Worm (Caenorhabditis elegans) whole organism, young adult: ENCODE measurements around the gene ifas-1.

Experiments
- B0019.2 ChIP-seq: fragments of 200-800 bp; sonication (Bioruptor generic); conservative IDR thresholded peaks from 2 replicates; pipeline ENCODE4 v1.3.6; 2022; ENCODE audit warnings: missing genetic modification reagents, missing genetic modification characterization, missing compliant biosample characterization
- B0035.1 ChIP-seq: sonication (generic microtip); optimal IDR thresholded peaks from 2 replicates; lab custom pipeline; 2016; ENCODE audit warnings: missing genetic modification characterization, mild to moderate bottlenecking, missing compliant biosample characterization, missing genotype, missing genetic modification reagents
- B0336.3 ChIP-seq: fragments of 200-800 bp; sonication (Bioruptor generic); IDR thresholded peaks from 2 replicates; pipeline ENCODE4 v1.3.6; 2022; ENCODE audit warnings: missing genetic modification characterization, missing compliant biosample characterization
- F33H1.4 ChIP-seq: fragments of 200-800 bp; sonication (Bioruptor generic); IDR thresholded peaks from 2 replicates; pipeline ENCODE4 v1.3.6; 2022; ENCODE audit warnings: missing genetic modification reagents, missing genetic modification characterization, missing compliant biosample characterization
- F37B4.10 ChIP-seq: fragments of 200-800 bp; sonication (Bioruptor generic); IDR thresholded peaks from 2 replicates; pipeline ENCODE4 v1.3.6; 2022; ENCODE audit warnings: missing genetic modification characterization, missing compliant biosample characterization
- F39B2.1 ChIP-seq: fragments of 200-800 bp; sonication (Bioruptor generic); IDR thresholded peaks from 2 replicates; pipeline ENCODE4 v1.3.6; 2022; ENCODE audit warnings: missing genetic modification reagents, missing genetic modification characterization, missing compliant biosample characterization
- K11D2.4 ChIP-seq: fragments of 200-800 bp; sonication (Bioruptor generic); IDR thresholded peaks from 2 replicates; pipeline ENCODE4 v1.3.6; 2022; ENCODE audit warnings: missing genetic modification reagents, missing genetic modification characterization, missing compliant biosample characterization
- T07F8.4 ChIP-seq: sonication (generic microtip); optimal IDR thresholded peaks from 2 replicates; lab custom pipeline; 2016; ENCODE audit warnings: mild to moderate bottlenecking, missing genetic modification characterization, moderate library complexity, missing compliant biosample characterization
- Y53F4B.3 ChIP-seq: fragments of 200-800 bp; sonication (Bioruptor generic); IDR thresholded peaks from 2 replicates; pipeline ENCODE4 v1.3.6; 2022; ENCODE audit warnings: missing genetic modification reagents, missing genetic modification characterization, missing compliant biosample characterization
- Y79H2A.3 ChIP-seq: fragments of 200-800 bp; sonication (Bioruptor generic); conservative IDR thresholded peaks from 2 replicates; pipeline ENCODE4 v1.3.6; 2022; ENCODE audit warnings: missing genetic modification reagents, missing genetic modification characterization, missing compliant biosample characterization
- ama-1 ChIP-seq, 3 experiments: fragments of 150-350 bp in 1 of 3; sonication (generic microtip) in 2 of 3; optimal IDR thresholded peaks; 2 replicates each; lab custom pipeline; 2014 to 2018; ENCODE audit warnings: missing biosample characterization in 2 of 3, missing genetic modification characterization in 2 of 3, missing genetic modification reagents in 2 of 3
- aptf-3 ChIP-seq: fragments of 200-800 bp; sonication (Bioruptor generic); IDR thresholded peaks from 2 replicates; pipeline ENCODE4 v1.3.6; 2022; ENCODE audit warnings: missing genetic modification characterization, missing compliant biosample characterization
- attf-3 ChIP-seq: fragments of 200-800 bp; sonication (Bioruptor generic); conservative IDR thresholded peaks from 2 replicates; pipeline ENCODE4 v1.3.6; 2022; ENCODE audit warnings: missing genetic modification reagents, missing genetic modification characterization, missing compliant biosample characterization
- ccch-3 ChIP-seq: fragments of 200-800 bp; sonication (Bioruptor generic); optimal IDR thresholded peaks from 2 replicates; lab custom pipeline; 2018; ENCODE audit warnings: mild to moderate bottlenecking, missing genetic modification characterization, missing compliant biosample characterization
- ceh-40 ChIP-seq: fragments of 200-800 bp; sonication (Bioruptor generic); IDR thresholded peaks from 2 replicates; pipeline ENCODE4 v1.3.6; 2022; ENCODE audit warnings: missing genetic modification characterization, missing compliant biosample characterization
- ceh-58 ChIP-seq: fragments of 200-800 bp; sonication (Bioruptor generic); IDR thresholded peaks from 2 replicates; pipeline ENCODE4 v1.3.6; 2022; ENCODE audit warnings: missing genetic modification characterization, missing compliant biosample characterization
- chd-7 ChIP-seq: sonication (generic microtip); optimal IDR thresholded peaks from 2 replicates; lab custom pipeline; 2016; ENCODE audit warnings: mild to moderate bottlenecking, missing genetic modification characterization, moderate library complexity, missing compliant biosample characterization
- dox-1 ChIP-seq: fragments of 200-800 bp; sonication (Bioruptor generic); IDR thresholded peaks from 2 replicates; pipeline ENCODE4 v1.3.6; 2022; ENCODE audit warnings: missing genetic modification reagents, missing genetic modification characterization, missing compliant biosample characterization
- egl-18 ChIP-seq: fragments of 200-800 bp; sonication (Bioruptor generic); IDR thresholded peaks from 2 replicates; pipeline ENCODE4 v1.3.6; 2022; ENCODE audit warnings: missing genetic modification reagents, missing genetic modification characterization, missing compliant biosample characterization
- ekl-4 ChIP-seq: fragments of 200-800 bp; sonication (Bioruptor generic); IDR thresholded peaks from 2 replicates; pipeline ENCODE4 v1.3.6; 2022; ENCODE audit warnings: missing genetic modification reagents, missing genetic modification characterization, missing compliant biosample characterization
- ets-4 ChIP-seq: fragments of 200-800 bp; sonication (Bioruptor generic); optimal IDR thresholded peaks from 2 replicates; lab custom pipeline; 2018; ENCODE audit warnings: mild to moderate bottlenecking, missing genetic modification characterization, missing compliant biosample characterization
- hlh-12 ChIP-seq: sonication (generic microtip); optimal IDR thresholded peaks from 2 replicates; lab custom pipeline; 2016; ENCODE audit warnings: missing genetic modification characterization, missing compliant biosample characterization
- hlh-26 ChIP-seq: fragments of 200-800 bp; sonication (Bioruptor generic); conservative IDR thresholded peaks from 2 replicates; pipeline ENCODE4 v1.3.6; 2022; ENCODE audit warnings: missing genetic modification reagents, missing genetic modification characterization, missing compliant biosample characterization
- hrde-1 ChIP-seq: sonication (generic microtip); optimal IDR thresholded peaks from 2 replicates; lab custom pipeline; 2016; ENCODE audit warnings: missing genetic modification characterization, mild to moderate bottlenecking, missing compliant biosample characterization, moderate library complexity, missing genotype, missing genetic modification reagents, borderline replicate concordance
- hsf-1 ChIP-seq: fragments of 200-800 bp; sonication (Bioruptor generic); IDR thresholded peaks from 2 replicates; pipeline ENCODE4 v1.3.6; 2022; ENCODE audit warnings: missing genetic modification reagents, missing genetic modification characterization, missing compliant biosample characterization
- let-607 ChIP-seq, 2 experiments: fragments of 200-800 bp in 1 of 2; sonication (Bioruptor generic) in 1 of 2; sonication (generic microtip) in 1 of 2; optimal IDR thresholded peaks; 2 replicates each; lab custom pipeline; 2016 to 2018; ENCODE audit warnings: mild to moderate bottlenecking in 2 of 2, missing compliant biosample characterization in 2 of 2, missing genetic modification characterization in 2 of 2, moderate library complexity in 2 of 2, missing genotype in 1 of 2
- lin-54 ChIP-seq: fragments of 200-800 bp; sonication (Bioruptor generic); optimal IDR thresholded peaks from 2 replicates; lab custom pipeline; 2018; ENCODE audit warnings: mild to moderate bottlenecking, missing genetic modification characterization, missing compliant biosample characterization
- lsl-1 ChIP-seq: fragments of 200-800 bp; sonication (Bioruptor generic); optimal IDR thresholded peaks from 2 replicates; lab custom pipeline; 2018; ENCODE audit warnings: mild to moderate bottlenecking, missing genetic modification characterization, moderate library complexity, missing compliant biosample characterization
- madf-10 ChIP-seq: sonication (generic microtip); optimal IDR thresholded peaks from 2 replicates; lab custom pipeline; 2016; ENCODE audit warnings: mild to moderate bottlenecking, missing genetic modification characterization, missing compliant biosample characterization
- mel-28 ChIP-seq: sonication (generic microtip); optimal IDR thresholded peaks from 2 replicates; lab custom pipeline; 2016; ENCODE audit warnings: borderline replicate concordance, mild to moderate bottlenecking, missing genetic modification characterization, missing compliant biosample characterization
- nfya-2 ChIP-seq: fragments of 200-800 bp; sonication (Bioruptor generic); IDR thresholded peaks from 2 replicates; pipeline ENCODE4 v1.3.6; 2022; ENCODE audit warnings: missing genetic modification reagents, missing genetic modification characterization, missing compliant biosample characterization
- rec-8 ChIP-seq, 2 experiments: sonication (generic microtip); optimal IDR thresholded peaks; 2 replicates each; lab custom pipeline; 2016; ENCODE audit warnings: mild to moderate bottlenecking in 2 of 2, missing genetic modification characterization in 2 of 2, missing genetic modification reagents in 2 of 2, missing genotype in 2 of 2, missing biosample characterization in 1 of 2, missing compliant biosample characterization in 1 of 2, moderate library complexity in 1 of 2
- tbx-9 ChIP-seq: sonication (generic microtip); optimal IDR thresholded peaks from 2 replicates; lab custom pipeline; 2016; ENCODE audit warnings: borderline replicate concordance, missing genetic modification characterization, inconsistent platforms, missing compliant biosample characterization
- ztf-22 ChIP-seq: fragments of 200-800 bp; sonication (Bioruptor generic); optimal IDR thresholded peaks from 2 replicates; lab custom pipeline; 2018; ENCODE audit warnings: mild to moderate bottlenecking, missing genetic modification characterization, moderate library complexity, missing compliant biosample characterization
- ztf-26 ChIP-seq: sonication (generic microtip); optimal IDR thresholded peaks from 2 replicates; lab custom pipeline; 2017; ENCODE audit warnings: missing genetic modification characterization, missing compliant biosample characterization
- ztf-28 ChIP-seq: fragments of 200-800 bp; sonication (Bioruptor generic); IDR thresholded peaks from 2 replicates; pipeline ENCODE4 v1.3.6; 2022; ENCODE audit warnings: missing genetic modification reagents, missing genetic modification characterization, missing compliant biosample characterization

ifas-1 gene

DNA sequence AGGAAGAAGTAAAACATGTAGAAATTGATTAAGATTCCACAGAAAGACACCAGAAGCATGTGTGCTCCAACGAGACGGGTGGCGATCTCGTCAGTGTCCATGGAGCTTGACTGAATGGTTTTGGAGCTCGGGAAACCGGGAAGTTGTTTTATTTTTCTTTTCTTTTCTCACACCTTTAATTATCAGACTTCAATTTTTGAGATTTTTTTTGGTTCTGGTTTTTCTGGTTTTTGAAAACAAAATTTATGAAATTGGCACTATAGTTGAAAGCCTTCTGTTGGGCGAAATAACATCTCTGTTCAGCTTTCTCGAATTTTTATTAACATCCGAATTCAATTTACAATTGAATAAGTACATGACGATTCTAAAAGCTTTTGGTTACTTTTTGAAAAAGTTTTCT is 11.1 kb upstream of the ifas-1 start, which contains the start of gene srx-104:
srx-104 (minus strand) TSS at position 101 of the 400 bp plus-strand sequence.
- TF ChIP-seq F39B2.1 (no peak), hlh-12 (tag; lab: Kevin White, UChicago) (no peak), aptf-3 (no peak), ztf-26 (tag; lab: Kevin White, UChicago) (no peak), ets-4 (GFP tag; lab: Kevin White, UChicago) (no peak), hlh-26 (GFP tag; lab: Robert Waterston, UW) (no peak), ama-1 (optimal IDR thresholded peaks at IDR 0.05; lab: Kevin White, UChicago) (no peak), ama-1 (GFP tag; optimal IDR thresholded peaks at IDR 0.05; lab: Kevin White, UChicago) (no peak), hrde-1 (tag; lab: Kevin White, UChicago) (no peak), hsf-1 (GFP tag; lab: Robert Waterston, UW) (no peak), B0336.3 (no peak), ceh-58 (GFP tag; lab: Robert Waterston, UW) (no peak), nfya-2 (GFP tag; lab: Robert Waterston, UW) (no peak), lsl-1 (GFP tag; lab: Kevin White, UChicago) (no peak), K11D2.4 (GFP tag; lab: Robert Waterston, UW) (no peak), madf-10 (no peak)

DNA sequence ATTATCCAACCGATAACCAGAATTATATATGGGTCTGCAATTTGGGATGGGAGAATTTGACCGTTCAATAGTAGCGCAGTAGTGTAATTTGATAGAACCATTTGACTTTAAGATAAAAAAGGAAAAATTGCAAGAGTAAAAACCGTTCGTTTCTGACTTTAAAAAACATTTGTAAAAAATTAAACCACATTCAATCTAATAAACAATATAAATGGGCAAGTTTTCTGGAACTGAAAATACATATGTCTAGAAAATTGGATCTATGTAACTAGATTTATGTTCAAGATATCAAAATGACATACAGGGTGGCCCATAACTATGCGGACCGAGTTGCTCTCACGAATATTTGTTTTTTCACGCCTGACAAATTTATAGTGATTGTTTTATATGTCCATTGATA is 6.1 kb upstream of the ifas-1 start, which contains the start of gene srx-102:
srx-102 (minus strand) TSS at position 101 of the 400 bp plus-strand sequence.
- TF ChIP-seq tbx-9 (tag; lab: Kevin White, UChicago) (no peak), B0019.2 (GFP tag; lab: Robert Waterston, UW) (no peak), let-607 (tag; optimal IDR thresholded peaks at IDR 0.05; lab: Kevin White, UChicago) (no peak), ama-1 (optimal IDR thresholded peaks at IDR 0.05; lab: Kevin White, UChicago) (no peak), ama-1 (GFP tag; optimal IDR thresholded peaks at IDR 0.05; lab: Kevin White, UChicago) (no peak), ekl-4 (GFP tag; lab: Robert Waterston, UW) (no peak), F37B4.10 (GFP tag; lab: Robert Waterston, UW) (no peak), chd-7 (no peak), ztf-22 (GFP tag; lab: Kevin White, UChicago) (no peak), attf-3 (no peak), egl-18 (no peak), ztf-28 (GFP tag; lab: Robert Waterston, UW) (no peak), F33H1.4 (GFP tag; lab: Robert Waterston, UW) (no peak), lin-54 (GFP tag; lab: Kevin White, UChicago) (no peak), ccch-3 (GFP tag; lab: Kevin White, UChicago) (no peak), B0336.3 (no peak), Y53F4B.3 (GFP tag; lab: Robert Waterston, UW) (no peak), ceh-40 (GFP tag; lab: Robert Waterston, UW) (no peak)

DNA sequence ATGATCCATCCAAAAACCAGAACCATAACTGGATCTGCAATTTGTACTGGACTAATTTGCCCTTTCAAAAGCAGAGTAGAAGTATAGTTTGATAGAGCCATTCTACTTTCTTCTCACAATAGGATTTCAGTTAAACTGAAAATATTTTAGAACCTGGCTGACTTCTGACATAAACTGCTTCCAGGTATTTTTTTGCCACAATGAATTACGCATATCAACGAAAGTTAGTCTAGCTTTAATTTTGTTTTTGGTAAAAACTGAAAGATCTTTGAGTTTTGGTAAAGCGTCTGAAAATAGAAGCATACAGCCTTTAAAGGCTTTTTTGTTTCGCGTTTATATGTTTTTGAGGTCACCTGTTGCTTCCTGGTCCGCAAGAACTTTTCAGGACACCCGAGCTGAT is 2.1 kb upstream of the ifas-1 start, which contains the start of gene srx-101:
srx-101 (minus strand) TSS at position 101 of the 400 bp plus-strand sequence.
- no peak for TF ChIP-seq mel-28 (tag; lab: Kevin White, UChicago)
- TF ChIP-seq T07F8.4 (tag; lab: Kevin White, UChicago): no peak
- no peak for TF ChIP-seq rec-8 (tag; optimal IDR thresholded peaks at IDR 0.05; lab: Kevin White, UChicago)
- no peak for TF ChIP-seq Y79H2A.3
- TF ChIP-seq B0019.2 (GFP tag; lab: Robert Waterston, UW): no peak
- TF ChIP-seq B0035.1 (tag; lab: Kevin White, UChicago): no peak
- TF ChIP-seq dox-1 (GFP tag; lab: Robert Waterston, UW): no peak
- TF ChIP-seq, all 124 proteins: peak for 0
